Worm (Caenorhabditis elegans) whole organism, L2 larva: ENCODE results near the gene F49C12.12.

Experiments used
- aly-2 ChIP-seq: fragments of 150-350 bp; optimal IDR thresholded peaks from 2 replicates; lab custom pipeline; 2014; ENCODE audit warnings: missing biosample characterization, missing genetic modification characterization
- ama-1 ChIP-seq: fragments of 150-350 bp; optimal IDR thresholded peaks from 2 replicates; lab custom pipeline; 2018; ENCODE audit warnings: inconsistent platforms
- ceh-16 ChIP-seq: fragments of 150-350 bp; optimal IDR thresholded peaks from 2 replicates; lab custom pipeline; 2014; ENCODE audit warnings: missing biosample characterization, missing genetic modification characterization
- egl-27 ChIP-seq: sonication (generic microtip); optimal IDR thresholded peaks from 3 replicates; lab custom pipeline; 2017; ENCODE audit warnings: missing biosample characterization, missing genetic modification reagents, missing genetic modification characterization
- lin-39 ChIP-seq: fragments of 150-350 bp; optimal IDR thresholded peaks from 2 replicates; lab custom pipeline; 2014; ENCODE audit warnings: missing biosample characterization, missing genetic modification reagents, missing genetic modification characterization
- mdl-1 ChIP-seq, 2 experiments: fragments of 150-350 bp in 1 of 2; sonication (generic microtip) in 1 of 2; optimal IDR thresholded peaks; 2 replicates each; lab custom pipeline; 2017; ENCODE audit warnings: missing biosample characterization in 2 of 2, missing genetic modification characterization in 2 of 2
- nhr-11 ChIP-seq: fragments of 150-350 bp; optimal IDR thresholded peaks from 2 replicates; lab custom pipeline; 2014; ENCODE audit warnings: missing biosample characterization, missing genetic modification characterization
- nhr-237 ChIP-seq: fragments of 150-350 bp; optimal IDR thresholded peaks from 2 replicates; lab custom pipeline; 2014; ENCODE audit warnings: missing biosample characterization, missing genetic modification characterization
- nhr-6 ChIP-seq: fragments of 150-350 bp; optimal IDR thresholded peaks from 2 replicates; lab custom pipeline; 2014; ENCODE audit warnings: missing biosample characterization, missing genetic modification characterization
- unc-62 ChIP-seq: fragments of 150-350 bp; optimal IDR thresholded peaks from 2 replicates; lab custom pipeline; 2014; ENCODE audit warnings: missing biosample characterization, missing genetic modification reagents, missing genetic modification characterization
- zag-1 ChIP-seq: fragments of 150-350 bp; optimal IDR thresholded peaks from 2 replicates; lab custom pipeline; 2014; ENCODE audit warnings: missing biosample characterization, missing genetic modification characterization

DNA sequence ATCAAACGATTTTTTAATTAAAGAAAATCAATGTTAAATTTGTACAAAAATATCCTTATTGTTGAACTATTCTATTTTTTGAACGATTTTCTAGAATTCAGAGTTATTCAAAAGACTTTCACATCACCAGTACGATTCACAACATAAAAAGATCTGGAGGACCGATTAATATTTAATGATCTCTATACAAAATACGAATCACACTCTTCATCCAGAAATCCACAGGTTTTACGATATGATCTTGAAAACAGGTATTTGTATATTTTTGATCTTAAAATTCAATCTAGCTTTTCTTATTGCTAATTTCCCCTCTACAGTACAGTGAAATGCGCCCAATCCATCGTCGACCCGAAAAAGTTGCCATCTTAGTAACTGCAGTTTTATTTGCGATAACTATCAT, 16.3 kb downstream of the F49C12.12 start, which contains the start of gene F49C12.5:
- TF ChIP-seq zag-1 (tag; lab: Kevin White, UChicago) (no peak), nhr-237 (no peak), mdl-1 (tag; optimal IDR thresholded peaks at IDR 0.05; lab: Kevin White, UChicago) (no peak), ama-1 (lab: Kevin White, UChicago) (no peak), unc-62 (no peak), lin-39 (tag; lab: Kevin White, UChicago) (no peak), ceh-16 (tag; lab: Kevin White, UChicago) (no peak), nhr-11 (tag; lab: Kevin White, UChicago) (no peak), aly-2 (tag; lab: Kevin White, UChicago) (no peak), egl-27 (tag; lab: Kevin White, UChicago) (no peak), nhr-6 (tag; lab: Kevin White, UChicago) (no peak)
